Fruit fly (Drosophila melanogaster): ENCODE measurements around the gene TwdlZ.

The TwdlZ gene

dm6 chrX:16751579-16752156 lies 13.7 kb downstream of the TwdlZ start, which contains the start of gene goe (continued):
- peak; percentile 69 for TF ChIP-seq Rx (GFP tag; IDR thresholded peaks at IDR 0.05)
- peak; percentile 76 for TF ChIP-seq E2f1 (GFP tag; IDR thresholded peaks at IDR 0.05)
- peak; percentile 63 for TF ChIP-seq twi (tag; optimal IDR thresholded peaks at IDR 0.05)
- TF ChIP-seq CG10462 (GFP tag; optimal IDR thresholded peaks at IDR 0.05), result peak; percentile 68
- TF ChIP-seq Usf (GFP tag; optimal IDR thresholded peaks at IDR 0.05), result peak; percentile 67
- TF ChIP-seq CG10654 (GFP tag; optimal IDR thresholded peaks at IDR 0.05), result peak; percentile 74
- peak; percentile 88 for TF ChIP-seq Xbp1 (GFP tag; optimal IDR thresholded peaks at IDR 0.05)
- TF ChIP-seq CG12071 (GFP tag; optimal IDR thresholded peaks at IDR 0.05), result peak; percentile 44
- peak; percentile 97 for TF ChIP-seq Hmr (GFP tag; optimal IDR thresholded peaks at IDR 0.05)
- TF ChIP-seq fru (optimal IDR thresholded peaks at IDR 0.05), result no peak
- TF ChIP-seq CG4730 (GFP tag; IDR thresholded peaks at IDR 0.05), result peak; percentile 54
- TF ChIP-seq CG4707 (GFP tag; optimal IDR thresholded peaks at IDR 0.05), result peak; percentile 63
- TF ChIP-seq CG4328 (GFP tag; optimal IDR thresholded peaks at IDR 0.05), result peak; percentile 64
- peak; percentile 65 for TF ChIP-seq Dref (GFP tag; IDR thresholded peaks at IDR 0.05)
- peak; percentile 76 for TF ChIP-seq Aef1 (GFP tag; IDR thresholded peaks at IDR 0.05)
- TF ChIP-seq pnt (GFP tag; optimal IDR thresholded peaks at IDR 0.05), result peak; percentile 71
- peak; percentile 92 for TF ChIP-seq CG16813 (GFP tag; IDR thresholded peaks at IDR 0.05; ENCODE audit: partially characterized antibody)
- peak in 1 of 2 experiments; percentile 63 for TF ChIP-seq bsh (GFP tag; optimal IDR thresholded peaks at IDR 0.05)
- TF ChIP-seq CG31224 (GFP tag; IDR thresholded peaks at IDR 0.05), result peak; percentile 69
- TF ChIP-seq sens (GFP tag), result peak; percentile 97
- TF ChIP-seq dysf (GFP tag; IDR thresholded peaks at IDR 0.05), result peak; percentile 68; the same call in 2 of the 3 replicates
- TF ChIP-seq Hand (GFP tag; optimal IDR thresholded peaks at IDR 0.05), result peak; percentile 52
- TF ChIP-seq CG1792 (GFP tag; optimal IDR thresholded peaks at IDR 0.05), result peak; percentile 5
- peak; percentile 74 for TF ChIP-seq Mrtf (GFP tag; IDR thresholded peaks at IDR 0.05)
- no peak for TF ChIP-seq sqz (GFP tag; optimal IDR thresholded peaks at IDR 0.05)
- peak; percentile 88 for TF ChIP-seq ken (GFP tag; IDR thresholded peaks at IDR 0.05)
- TF ChIP-seq run (tag; optimal IDR thresholded peaks at IDR 0.05), result peak; percentile 53
- TF ChIP-seq CG11398 (GFP tag; optimal IDR thresholded peaks at IDR 0.05), result peak; percentile 73
- TF ChIP-seq CG13624 (GFP tag; optimal IDR thresholded peaks at IDR 0.05), result peak; percentile 92
- peak; percentile 89 for TF ChIP-seq Scr (GFP tag; IDR thresholded peaks at IDR 0.05; ENCODE audit: partially characterized antibody)
- peak; percentile 45 for TF ChIP-seq Oli (tag; optimal IDR thresholded peaks at IDR 0.05)
- TF ChIP-seq CG17328 (GFP tag; IDR thresholded peaks at IDR 0.05), result peak; percentile 82
- peak; percentile 24 for TF ChIP-seq dmrt99B (tag; optimal IDR thresholded peaks at IDR 0.05)
- TF ChIP-seq Atf6 (GFP tag; IDR thresholded peaks at IDR 0.05), result peak; percentile 79
- TF ChIP-seq Hey (tag; optimal IDR thresholded peaks at IDR 0.05), result peak; percentile 64
- peak; percentile 91 for TF ChIP-seq HmgD (GFP tag; optimal IDR thresholded peaks at IDR 0.05)
- peak; percentile 78 to 90 for TF ChIP-seq chif (GFP tag; optimal IDR thresholded peaks at IDR 0.05)
- peak; percentile 82 to 91 for TF ChIP-seq dpn (GFP tag; optimal IDR thresholded peaks at IDR 0.05)
- no peak for TF ChIP-seq Lim3 (GFP tag; IDR thresholded peaks at IDR 0.05)
- no peak for TF ChIP-seq CG7357 (GFP tag; IDR thresholded peaks at IDR 0.05)
- TF ChIP-seq dan (GFP tag; IDR thresholded peaks at IDR 0.05), result no peak
- peak; percentile 59 for TF ChIP-seq emc (GFP tag; optimal IDR thresholded peaks at IDR 0.05)
- peak; percentile 56; the same call in 2 of the 3 replicates for TF ChIP-seq CG14860 (GFP tag; IDR thresholded peaks at IDR 0.05; ENCODE audit: partially characterized antibody)
- TF ChIP-seq CG13424 (tag; optimal IDR thresholded peaks at IDR 0.05), result peak; percentile 66
- peak; percentile 33 for TF ChIP-seq CG12219 (GFP tag; optimal IDR thresholded peaks at IDR 0.05)
- no peak for TF ChIP-seq CG6254 (GFP tag; optimal IDR thresholded peaks at IDR 0.05)
- TF ChIP-seq fd3F (GFP tag; optimal IDR thresholded peaks at IDR 0.05), result peak; percentile 39
- TF ChIP-seq Opbp (GFP tag; IDR thresholded peaks at IDR 0.05; ENCODE audit: partially characterized antibody), result peak; percentile 98
- TF ChIP-seq gt (GFP tag; IDR thresholded peaks at IDR 0.05), result peak; percentile 22; the same call in 1 of the 2 replicates
- TF ChIP-seq tio (GFP tag; optimal IDR thresholded peaks at IDR 0.05), result peak; percentile 68

Measured in whole organism, embryonic.